Fruit fly (Drosophila melanogaster): Measurements from ENCODE around the gene Dhc36C.

Dhc36C gene

dm6 chr2L:17559275-17559674 lies 58.1 kb downstream of the Dhc36C start:
- TF ChIP-seq rn (GFP tag; IDR thresholded peaks at IDR 0.05) (no peak), CG13204 (GFP tag; optimal IDR thresholded peaks at IDR 0.05) (no peak), CG9948 (tag; optimal IDR thresholded peaks at IDR 0.05) (no peak), CG12605 (GFP tag; IDR thresholded peaks at IDR 0.05) (no peak), Pif1A (GFP tag; optimal IDR thresholded peaks at IDR 0.05) (no peak), Snoo (tag; optimal IDR thresholded peaks at IDR 0.05) (no peak), CG32121 (GFP tag; IDR thresholded peaks at IDR 0.05) (no peak), D1 (tag; optimal IDR thresholded peaks at IDR 0.05) (no peak), CG14655 (GFP tag; optimal IDR thresholded peaks at IDR 0.05) (no peak), Ets98B (GFP tag; IDR thresholded peaks at IDR 0.05) (no peak), CG15710 (tag; optimal IDR thresholded peaks at IDR 0.05) (no peak), CG17806 (tag; optimal IDR thresholded peaks at IDR 0.05) (no peak), CG10348 (GFP tag; IDR thresholded peaks at IDR 0.05) (no peak), EcR (GFP tag; optimal IDR thresholded peaks at IDR 0.05) (no peak)

- no peak for TF ChIP-seq CG8301 (tag; optimal IDR thresholded peaks at IDR 0.05)
- no peak for TF ChIP-seq CG4496 (GFP tag; IDR thresholded peaks at IDR 0.05)
- no peak for TF ChIP-seq EcR (GFP tag; optimal IDR thresholded peaks at IDR 0.05)
- no peak for TF ChIP-seq CG12605 (GFP tag; IDR thresholded peaks at IDR 0.05)
- no peak for TF ChIP-seq fd96Ca (GFP tag; IDR thresholded peaks at IDR 0.05)
- no peak for TF ChIP-seq gl (tag; optimal IDR thresholded peaks at IDR 0.05)
- TF ChIP-seq CG9948 (tag; optimal IDR thresholded peaks at IDR 0.05), result no peak
- TF ChIP-seq CG17806 (tag; optimal IDR thresholded peaks at IDR 0.05), result no peak
- TF ChIP-seq CG34367 (tag; optimal IDR thresholded peaks at IDR 0.05), result no peak
- no peak for TF ChIP-seq CG14655 (GFP tag; optimal IDR thresholded peaks at IDR 0.05)
- TF ChIP-seq CG10348 (GFP tag; IDR thresholded peaks at IDR 0.05), result no peak
- no peak for TF ChIP-seq CG13204 (GFP tag; optimal IDR thresholded peaks at IDR 0.05)
- TF ChIP-seq CG32121 (GFP tag; IDR thresholded peaks at IDR 0.05), result no peak
- TF ChIP-seq Snoo (tag; optimal IDR thresholded peaks at IDR 0.05), result no peak
- TF ChIP-seq Pif1A (GFP tag; optimal IDR thresholded peaks at IDR 0.05), result no peak
- no peak for TF ChIP-seq D1 (tag; optimal IDR thresholded peaks at IDR 0.05)
- TF ChIP-seq Ets98B (GFP tag; IDR thresholded peaks at IDR 0.05), result no peak
- no peak for TF ChIP-seq CG15710 (tag; optimal IDR thresholded peaks at IDR 0.05)
- no peak for TF ChIP-seq CG8159 (tag; optimal IDR thresholded peaks at IDR 0.05)
These were observed 59.2 kb downstream of the Dhc36C start for dm6 chr2L:17560125-17561019.

- TF ChIP-seq CG9948 (tag; optimal IDR thresholded peaks at IDR 0.05), result no peak
- no peak for TF ChIP-seq D1 (tag; optimal IDR thresholded peaks at IDR 0.05)
- no peak for TF ChIP-seq CG4496 (GFP tag; IDR thresholded peaks at IDR 0.05)
- no peak for TF ChIP-seq Ets98B (GFP tag; IDR thresholded peaks at IDR 0.05)
- no peak for TF ChIP-seq gl (tag; optimal IDR thresholded peaks at IDR 0.05)
- TF ChIP-seq CG32121 (GFP tag; IDR thresholded peaks at IDR 0.05), result no peak
- no peak for TF ChIP-seq Snoo (tag; optimal IDR thresholded peaks at IDR 0.05)
- no peak for TF ChIP-seq fd96Ca (GFP tag; IDR thresholded peaks at IDR 0.05)
- no peak for TF ChIP-seq CG17806 (tag; optimal IDR thresholded peaks at IDR 0.05)
- TF ChIP-seq CG12605 (GFP tag; IDR thresholded peaks at IDR 0.05), result no peak
- no peak for TF ChIP-seq CG8159 (tag; optimal IDR thresholded peaks at IDR 0.05)
- TF ChIP-seq Pif1A (GFP tag; optimal IDR thresholded peaks at IDR 0.05), result no peak
- no peak for TF ChIP-seq CG13204 (GFP tag; optimal IDR thresholded peaks at IDR 0.05)
- TF ChIP-seq CG34367 (tag; optimal IDR thresholded peaks at IDR 0.05), result no peak
- TF ChIP-seq CG14655 (GFP tag; optimal IDR thresholded peaks at IDR 0.05), result no peak
- TF ChIP-seq rn (GFP tag; IDR thresholded peaks at IDR 0.05), result no peak
- no peak for TF ChIP-seq CG8301 (tag; optimal IDR thresholded peaks at IDR 0.05)
These were observed 60.7 kb downstream of the Dhc36C start for dm6 chr2L:17561914-17562313.

dm6 chr2L:17564682-17565081 lies 63.5 kb downstream of the Dhc36C start:
- no peak for TF ChIP-seq Ets98B (GFP tag; IDR thresholded peaks at IDR 0.05)
- TF ChIP-seq CG13204 (GFP tag; optimal IDR thresholded peaks at IDR 0.05), result no peak
- TF ChIP-seq EcR (GFP tag; optimal IDR thresholded peaks at IDR 0.05), result no peak
- TF ChIP-seq CG34367 (tag; optimal IDR thresholded peaks at IDR 0.05), result no peak
- no peak for TF ChIP-seq CG8301 (tag; optimal IDR thresholded peaks at IDR 0.05)
- no peak for TF ChIP-seq CG4496 (GFP tag; IDR thresholded peaks at IDR 0.05)
- TF ChIP-seq CG17806 (tag; optimal IDR thresholded peaks at IDR 0.05), result no peak
- no peak for TF ChIP-seq CG12605 (GFP tag; IDR thresholded peaks at IDR 0.05)
- TF ChIP-seq Pif1B (GFP tag; optimal IDR thresholded peaks at IDR 0.05), result no peak
- no peak for TF ChIP-seq CG10348 (GFP tag; IDR thresholded peaks at IDR 0.05)
- TF ChIP-seq fd96Ca (GFP tag; IDR thresholded peaks at IDR 0.05), result no peak
- TF ChIP-seq CG15710 (tag; optimal IDR thresholded peaks at IDR 0.05), result no peak
- no peak for TF ChIP-seq CG32121 (GFP tag; IDR thresholded peaks at IDR 0.05)
- no peak for TF ChIP-seq CG14655 (GFP tag; optimal IDR thresholded peaks at IDR 0.05)
- TF ChIP-seq Pif1A (GFP tag; optimal IDR thresholded peaks at IDR 0.05), result no peak
- no peak for TF ChIP-seq D1 (tag; optimal IDR thresholded peaks at IDR 0.05)
- TF ChIP-seq CG8159 (tag; optimal IDR thresholded peaks at IDR 0.05), result no peak

- TF ChIP-seq D1 (tag; optimal IDR thresholded peaks at IDR 0.05) (no peak), CG8159 (tag; optimal IDR thresholded peaks at IDR 0.05) (no peak), CG15710 (tag; optimal IDR thresholded peaks at IDR 0.05) (no peak), CG9948 (tag; optimal IDR thresholded peaks at IDR 0.05) (no peak), CG13204 (GFP tag; optimal IDR thresholded peaks at IDR 0.05) (no peak), Ets98B (GFP tag; IDR thresholded peaks at IDR 0.05) (no peak), Snoo (tag; optimal IDR thresholded peaks at IDR 0.05) (no peak), Pif1B (GFP tag; optimal IDR thresholded peaks at IDR 0.05) (no peak)
These were observed 64.5 kb downstream of the Dhc36C start for dm6 chr2L:17565734-17566133.
